Worm (Caenorhabditis elegans) whole organism, early embryonic: Measurements from ENCODE around the gene unc-30.
A peak's percentile ranks its signal among the peaks of the same experiment; 100 is the strongest.

Experiments
- B0310.2 ChIP-seq: sonication (generic microtip); optimal IDR thresholded peaks from 2 replicates; lab custom pipeline; 2016; ENCODE audit warnings: mild to moderate bottlenecking, missing genetic modification characterization, missing compliant biosample characterization
- F13C5.2 ChIP-seq: sonication (generic microtip); optimal IDR thresholded peaks from 2 replicates; lab custom pipeline; 2017; ENCODE audit warnings: mild to moderate bottlenecking, missing genetic modification characterization, inconsistent platforms, missing compliant biosample characterization
- aly-1 ChIP-seq: sonication (generic microtip); optimal IDR thresholded peaks from 2 replicates; lab custom pipeline; 2016; ENCODE audit warnings: missing genetic modification characterization, missing compliant biosample characterization
- ama-1 ChIP-seq: fragments of 150-350 bp; optimal IDR thresholded peaks from 2 replicates; lab custom pipeline; 2014
- ceh-13 ChIP-seq: fragments of 200-800 bp; sonication (Bioruptor generic); optimal IDR thresholded peaks from 2 replicates; lab custom pipeline; 2018; ENCODE audit warnings: mild to moderate bottlenecking, missing genetic modification characterization, missing compliant biosample characterization
- ceh-36 ChIP-seq: sonication (generic microtip); optimal IDR thresholded peaks from 2 replicates; lab custom pipeline; 2016; ENCODE audit warnings: missing genetic modification characterization, inconsistent platforms, missing compliant biosample characterization
- ets-7 ChIP-seq: sonication (generic microtip); optimal IDR thresholded peaks from 2 replicates; lab custom pipeline; 2016; ENCODE audit warnings: missing genotype, missing genetic modification characterization, missing compliant biosample characterization
- flt-1 ChIP-seq: fragments of 200-800 bp; sonication (Bioruptor generic); IDR thresholded peaks from 2 replicates; pipeline ENCODE4 v1.3.6; 2022; ENCODE audit warnings: missing genetic modification characterization, missing compliant biosample characterization
- hmbx-1 ChIP-seq: sonication (generic microtip); optimal IDR thresholded peaks from 2 replicates; lab custom pipeline; 2016; ENCODE audit warnings: mild to moderate bottlenecking, missing genetic modification characterization, missing compliant biosample characterization
- hmg-4 ChIP-seq: fragments of 200-800 bp; sonication (Bioruptor generic); optimal IDR thresholded peaks from 2 replicates; lab custom pipeline; 2018; ENCODE audit warnings: mild to moderate bottlenecking, missing genetic modification characterization, missing compliant biosample characterization
- hnd-1 ChIP-seq: sonication (generic microtip); optimal IDR thresholded peaks from 2 replicates; lab custom pipeline; 2016; ENCODE audit warnings: missing genetic modification characterization, missing compliant biosample characterization
- pes-1 ChIP-seq: fragments of 200-800 bp; sonication (Bioruptor generic); IDR thresholded peaks from 2 replicates; pipeline ENCODE4 v1.3.6; 2022; ENCODE audit warnings: missing genetic modification reagents, missing genetic modification characterization, missing compliant biosample characterization
- scrt-1 ChIP-seq: fragments of 200-800 bp; sonication (Bioruptor generic); IDR thresholded peaks from 2 replicates; pipeline ENCODE4 v1.3.6; 2022; ENCODE audit warnings: missing genetic modification characterization, missing compliant biosample characterization
- sea-1 ChIP-seq: fragments of 200-800 bp; sonication (Bioruptor generic); conservative IDR thresholded peaks from 2 replicates; pipeline ENCODE4 v1.3.6; 2022; ENCODE audit warnings: missing genetic modification characterization, missing compliant biosample characterization
- tbx-11 ChIP-seq: fragments of 200-800 bp; sonication (Bioruptor generic); IDR thresholded peaks from 2 replicates; pipeline ENCODE4 v1.3.6; 2022; ENCODE audit warnings: missing genetic modification characterization, missing compliant biosample characterization
- tbx-37 ChIP-seq: fragments of 200-800 bp; sonication (Bioruptor generic); conservative IDR thresholded peaks from 2 replicates; pipeline ENCODE4 v1.3.6; 2022; ENCODE audit warnings: missing genetic modification reagents, missing genetic modification characterization, missing compliant biosample characterization
- tra-4 ChIP-seq: sonication (generic microtip); optimal IDR thresholded peaks from 2 replicates; lab custom pipeline; 2017; ENCODE audit warnings: missing genetic modification characterization, missing compliant biosample characterization

Gene unc-30

ce11 chrIV:13109751-13110150, 9.0 kb upstream of the unc-30 start, which contains the start of gene best-1:
TSS of gene best-1 (minus strand) at chrIV:13109779.
- TF ChIP-seq flt-1 (GFP tag; lab: Robert Waterston, UW) = no peak

DNA sequence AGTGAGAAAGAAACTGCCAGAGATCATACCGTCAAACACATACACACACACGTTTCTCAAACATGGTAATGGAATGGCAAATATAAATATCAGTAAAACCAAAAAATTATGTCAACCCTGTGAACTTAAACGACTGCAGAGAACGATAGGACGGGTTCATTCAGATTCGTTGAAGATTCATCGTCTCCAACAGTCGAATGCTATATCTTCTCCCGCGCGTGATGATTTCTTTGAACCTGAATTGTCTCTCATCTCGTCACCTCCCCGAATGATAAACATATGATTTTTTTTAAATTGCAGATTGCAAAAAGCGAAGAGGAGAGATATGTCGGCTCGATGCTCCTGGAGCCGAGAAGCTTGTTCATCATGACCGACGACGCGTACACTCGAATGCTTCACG, 7.9 kb upstream of the unc-30 start:
- TF ChIP-seq sea-1 (GFP tag; lab: Robert Waterston, UW) (no peak), tbx-11 (no peak), pes-1 (GFP tag; lab: Robert Waterston, UW) (no peak), aly-1 (no peak), ets-7 (no peak), tbx-37 (no peak), scrt-1 (no peak), ama-1 (lab: Kevin White, UChicago) (no peak), hmbx-1 (tag; lab: Kevin White, UChicago) (no peak), B0310.2 (tag; lab: Kevin White, UChicago) (no peak)

DNA sequence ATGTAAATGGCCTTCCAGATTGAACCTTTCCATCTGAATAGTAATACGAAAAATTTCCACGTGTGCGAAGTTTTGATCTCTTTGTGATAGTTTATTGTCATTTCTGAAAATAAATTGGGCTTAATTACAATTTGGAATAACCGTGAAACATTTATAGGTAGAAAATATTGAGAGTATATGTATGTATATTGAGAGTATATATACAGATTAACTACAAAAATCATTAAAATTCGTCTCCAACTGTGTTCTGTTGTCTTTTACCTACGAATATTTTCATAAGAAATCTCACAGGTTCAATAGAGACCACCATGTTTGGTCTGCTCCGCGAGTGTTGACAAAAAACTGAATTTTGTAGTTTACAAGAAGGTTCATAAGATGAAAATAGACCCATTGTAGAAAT, 5.8 kb upstream of the unc-30 start, which contains the start of gene best-2:
best-2 (minus strand) TSS at position 101 of the 400 bp plus-strand sequence.
- TF ChIP-seq hmg-4 (GFP tag; lab: Kevin White, UChicago) (no peak), ceh-36 (no peak), pes-1 (GFP tag; lab: Robert Waterston, UW) (no peak), F13C5.2 (tag; lab: Kevin White, UChicago) (no peak), aly-1 (no peak), ama-1 (lab: Kevin White, UChicago) (no peak), B0310.2 (tag; lab: Kevin White, UChicago) (no peak)

ce11 chrIV:13116679-13117078, 2.1 kb upstream of the unc-30 start:
- TF ChIP-seq scrt-1 (no peak), B0310.2 (tag; lab: Kevin White, UChicago) (no peak), flt-1 (GFP tag; lab: Robert Waterston, UW) (no peak), tbx-11 (no peak), pes-1 (GFP tag; lab: Robert Waterston, UW) (no peak), ama-1 (lab: Kevin White, UChicago) (no peak), ceh-13 (GFP tag; lab: Kevin White, UChicago) (no peak), ceh-36 (no peak), hmg-4 (GFP tag; lab: Kevin White, UChicago) (no peak), F13C5.2 (tag; lab: Kevin White, UChicago) (no peak), tbx-37 (no peak), hnd-1 (tag; lab: Kevin White, UChicago) (no peak), tra-4 (tag; lab: Kevin White, UChicago) (no peak)

DNA sequence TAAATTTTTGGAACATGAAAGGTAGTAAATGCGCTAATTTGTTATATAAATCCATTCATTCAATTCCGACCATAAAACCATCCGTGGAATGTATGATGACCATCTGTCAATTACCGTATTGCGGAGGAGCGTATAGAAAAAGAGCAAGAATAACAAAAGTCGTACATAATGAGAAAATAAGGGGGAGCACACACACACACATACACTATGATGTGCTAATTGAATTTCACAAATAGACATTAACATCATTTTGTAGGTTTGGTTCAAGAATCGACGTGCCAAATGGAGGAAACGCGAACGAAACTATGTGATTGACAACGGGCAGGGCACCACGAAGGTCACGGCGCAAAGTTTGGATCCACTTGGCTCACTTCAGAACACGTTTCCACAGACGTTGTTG, 2.6 kb downstream of the unc-30 start:
- TF ChIP-seq B0310.2 (tag; lab: Kevin White, UChicago) (no peak), flt-1 (GFP tag; lab: Robert Waterston, UW) (no peak), sea-1 (GFP tag; lab: Robert Waterston, UW) (no peak), hmbx-1 (tag; lab: Kevin White, UChicago) (no peak), tra-4 (tag; lab: Kevin White, UChicago) (no peak), scrt-1 (no peak), hnd-1 (tag; lab: Kevin White, UChicago) (no peak), ceh-13 (GFP tag; lab: Kevin White, UChicago) (no peak)

DNA sequence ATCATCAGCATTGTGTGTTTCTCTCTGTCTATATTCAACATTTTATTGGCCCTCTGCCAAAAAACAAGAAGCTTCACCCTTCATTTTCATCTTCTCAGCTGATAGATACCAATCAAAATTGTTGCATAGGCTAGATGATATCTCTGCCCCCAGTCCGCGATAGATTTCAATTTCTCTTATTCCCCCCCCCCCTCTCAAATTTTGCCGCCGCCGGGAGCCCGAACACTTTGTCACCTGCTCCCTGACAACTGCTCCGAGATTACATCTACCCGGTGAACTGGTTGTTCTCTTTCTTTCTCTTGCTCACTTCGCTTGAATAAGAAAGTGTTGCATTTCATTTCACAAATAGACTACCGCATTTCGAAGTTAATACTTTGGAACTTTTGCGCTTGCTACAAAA, 7.2 kb downstream of the unc-30 start:
- TF ChIP-seq scrt-1 (no peak), ama-1 (lab: Kevin White, UChicago) (no peak), pes-1 (GFP tag; lab: Robert Waterston, UW) (no peak), flt-1 (GFP tag; lab: Robert Waterston, UW) (no peak), ceh-13 (GFP tag; lab: Kevin White, UChicago) (no peak), ets-7 (no peak)

- TF ChIP-seq tbx-11 (no peak), tra-4 (tag; lab: Kevin White, UChicago) (no peak), F13C5.2 (tag; lab: Kevin White, UChicago) (no peak), hmg-4 (GFP tag; lab: Kevin White, UChicago) (no peak), pes-1 (GFP tag; lab: Robert Waterston, UW) (no peak)
Observed at ce11 chrIV:13127720-13128119, 8.9 kb downstream of the unc-30 start.

DNA sequence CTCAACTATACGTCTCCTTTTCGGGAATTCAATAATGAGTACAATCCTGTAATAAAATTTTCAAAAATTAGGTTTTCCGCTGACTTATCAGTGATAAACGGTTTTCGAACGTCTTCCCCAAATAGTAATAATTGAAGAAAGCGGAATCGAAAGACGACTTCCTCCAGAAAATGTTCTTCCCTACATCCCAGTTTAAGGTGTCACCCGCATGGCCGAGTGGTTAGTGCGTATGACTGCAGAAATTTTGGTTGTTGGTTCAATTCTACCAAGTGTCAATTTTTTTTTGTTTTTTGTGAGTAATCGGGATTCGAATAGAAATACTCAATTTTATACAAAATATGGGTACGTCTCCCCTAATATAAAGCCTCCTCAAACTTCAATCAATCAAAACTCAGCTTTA, 22.0 kb downstream of the unc-30 start:
- peak; percentile 73 for TF ChIP-seq pes-1 (GFP tag; lab: Robert Waterston, UW)
- peak; percentile 73; the same call in 1 of the 2 replicates for TF ChIP-seq sea-1 (GFP tag; lab: Robert Waterston, UW)
- TF ChIP-seq tbx-37 = 0 out of 2 replicates have a peak, but pooled peaks have one; percentile 27
- TF ChIP-seq flt-1 (GFP tag; lab: Robert Waterston, UW) = peak; percentile 71
- TF ChIP-seq scrt-1 = peak; percentile 76

- TF ChIP-seq ceh-36 (no peak), tra-4 (tag; lab: Kevin White, UChicago) (no peak), tbx-37 (no peak), hmg-4 (GFP tag; lab: Kevin White, UChicago) (no peak)
Observed at ce11 chrIV:13142254-13142653, 23.5 kb downstream of the unc-30 start, which contains the start of gene spe-43. TSS of gene spe-43 (minus strand) at chrIV:13142354.
